Worm (Caenorhabditis elegans): ENCODE results near the gene cux-7.

DNA sequence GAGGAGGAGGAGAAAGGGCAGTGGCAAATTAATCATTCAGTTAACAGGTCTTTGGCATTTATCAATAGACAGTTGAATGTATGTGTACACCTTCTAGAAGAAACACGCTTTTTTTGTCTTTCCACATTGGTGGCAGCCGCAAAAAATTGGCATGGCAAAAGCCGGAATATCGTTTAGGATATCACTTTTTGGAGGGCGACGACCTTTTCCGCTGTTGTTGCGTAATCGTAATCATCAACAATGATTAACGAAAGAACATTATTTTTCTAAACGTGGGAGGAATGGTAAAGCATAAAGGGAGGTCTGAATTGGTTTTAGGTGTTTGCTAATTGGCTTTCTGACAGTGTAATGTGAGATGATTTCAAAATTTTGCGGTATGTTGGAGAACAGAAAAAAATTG, 28.7 kb downstream of the cux-7 start:
- TF ChIP-seq ztf-4 (tag; optimal IDR thresholded peaks at IDR 0.05) (no peak), nhr-237 (tag; optimal IDR thresholded peaks at IDR 0.05) (no peak), lin-13 (GFP tag; optimal IDR thresholded peaks at IDR 0.05) (no peak), nhr-11 (tag; optimal IDR thresholded peaks at IDR 0.05) (no peak), R02D3.7 (tag; optimal IDR thresholded peaks at IDR 0.05) (no peak), elt-3 (tag; optimal IDR thresholded peaks at IDR 0.05) (no peak), lin-11 (tag; optimal IDR thresholded peaks at IDR 0.05) (no peak), nhr-129 (tag; optimal IDR thresholded peaks at IDR 0.05) (no peak), fos-1 (tag; optimal IDR thresholded peaks at IDR 0.05) (no peak), gmeb-1 (tag; optimal IDR thresholded peaks at IDR 0.05) (no peak)

Data from whole organism, L2 larva.